Worm (Caenorhabditis elegans) whole organism, early embryonic: Measurements from ENCODE around the gene srt-31.

Experiments used
- ama-1 ChIP-seq: fragments of 150-350 bp; optimal IDR thresholded peaks from 2 replicates; lab custom pipeline; 2014
- ceh-13 ChIP-seq: fragments of 200-800 bp; sonication (Bioruptor generic); optimal IDR thresholded peaks from 2 replicates; lab custom pipeline; 2018; ENCODE audit warnings: mild to moderate bottlenecking, missing genetic modification characterization, missing compliant biosample characterization
- ets-7 ChIP-seq: sonication (generic microtip); optimal IDR thresholded peaks from 2 replicates; lab custom pipeline; 2016; ENCODE audit warnings: missing genotype, missing genetic modification characterization, missing compliant biosample characterization
- flt-1 ChIP-seq: fragments of 200-800 bp; sonication (Bioruptor generic); IDR thresholded peaks from 2 replicates; pipeline ENCODE4 v1.3.6; 2022; ENCODE audit warnings: missing genetic modification characterization, missing compliant biosample characterization
- hmbx-1 ChIP-seq: sonication (generic microtip); optimal IDR thresholded peaks from 2 replicates; lab custom pipeline; 2016; ENCODE audit warnings: mild to moderate bottlenecking, missing genetic modification characterization, missing compliant biosample characterization
- hnd-1 ChIP-seq: sonication (generic microtip); optimal IDR thresholded peaks from 2 replicates; lab custom pipeline; 2016; ENCODE audit warnings: missing genetic modification characterization, missing compliant biosample characterization
- pes-1 ChIP-seq: fragments of 200-800 bp; sonication (Bioruptor generic); IDR thresholded peaks from 2 replicates; pipeline ENCODE4 v1.3.6; 2022; ENCODE audit warnings: missing genetic modification reagents, missing genetic modification characterization, missing compliant biosample characterization
- scrt-1 ChIP-seq: fragments of 200-800 bp; sonication (Bioruptor generic); IDR thresholded peaks from 2 replicates; pipeline ENCODE4 v1.3.6; 2022; ENCODE audit warnings: missing genetic modification characterization, missing compliant biosample characterization
- sea-1 ChIP-seq: fragments of 200-800 bp; sonication (Bioruptor generic); conservative IDR thresholded peaks from 2 replicates; pipeline ENCODE4 v1.3.6; 2022; ENCODE audit warnings: missing genetic modification characterization, missing compliant biosample characterization
- tbx-11 ChIP-seq: fragments of 200-800 bp; sonication (Bioruptor generic); IDR thresholded peaks from 2 replicates; pipeline ENCODE4 v1.3.6; 2022; ENCODE audit warnings: missing genetic modification characterization, missing compliant biosample characterization
- tbx-37 ChIP-seq: fragments of 200-800 bp; sonication (Bioruptor generic); conservative IDR thresholded peaks from 2 replicates; pipeline ENCODE4 v1.3.6; 2022; ENCODE audit warnings: missing genetic modification reagents, missing genetic modification characterization, missing compliant biosample characterization
- tra-4 ChIP-seq: sonication (generic microtip); optimal IDR thresholded peaks from 2 replicates; lab custom pipeline; 2017; ENCODE audit warnings: missing genetic modification characterization, missing compliant biosample characterization

The srt-31 gene

ce11 chrV:524058-524457, 51.4 kb downstream of the srt-31 start, which contains the start of gene lipl-3:
lipl-3 (minus strand) TSS chrV:524218.
- TF ChIP-seq ets-7 (tag; lab: Kevin White, UChicago) (no peak), hmbx-1 (tag; lab: Kevin White, UChicago) (no peak), ama-1 (no peak), hnd-1 (tag; lab: Kevin White, UChicago) (no peak), sea-1 (GFP tag; lab: Robert Waterston, UW) (no peak), flt-1 (GFP tag; lab: Robert Waterston, UW) (no peak), tbx-37 (GFP tag; lab: Robert Waterston, UW) (no peak), tbx-11 (GFP tag; lab: Robert Waterston, UW) (no peak), scrt-1 (GFP tag; lab: Robert Waterston, UW) (no peak), ceh-13 (no peak), tra-4 (tag; lab: Kevin White, UChicago) (no peak), pes-1 (GFP tag; lab: Robert Waterston, UW) (no peak)
